Fruit fly (Drosophila melanogaster) whole organism: ENCODE results near the gene btl.
A peak's percentile ranks its signal among the peaks of the same experiment; 100 is the strongest.

ENCODE experiments used
- CG8478 ChIP-seq: fragments of >200 bp; optimal IDR thresholded peaks from 2 replicates; lab custom pipeline; 2018; ENCODE audit warnings: inconsistent platforms
- Dll ChIP-seq: fragments of >200 bp; optimal IDR thresholded peaks from 2 replicates; lab custom pipeline; 2017
- EcR ChIP-seq, 2 experiments: fragments of >200 bp; optimal IDR thresholded peaks; 2 replicates each; lab custom pipeline; 2017; ENCODE audit warnings: missing biosample characterization in 2 of 2, missing genetic modification characterization in 2 of 2, missing genetic modification reagents in 2 of 2
- pan ChIP-seq: fragments of >200 bp; optimal IDR thresholded peaks from 2 replicates; lab custom pipeline; 2017
- psq ChIP-seq: fragments of >200 bp; optimal IDR thresholded peaks from 2 replicates; lab custom pipeline; 2017
- usp ChIP-seq: fragments of >200 bp; optimal IDR thresholded peaks from 2 replicates; lab custom pipeline; 2017; ENCODE audit warnings: missing biosample characterization, missing genetic modification characterization, mixed read lengths

Gene btl

DNA sequence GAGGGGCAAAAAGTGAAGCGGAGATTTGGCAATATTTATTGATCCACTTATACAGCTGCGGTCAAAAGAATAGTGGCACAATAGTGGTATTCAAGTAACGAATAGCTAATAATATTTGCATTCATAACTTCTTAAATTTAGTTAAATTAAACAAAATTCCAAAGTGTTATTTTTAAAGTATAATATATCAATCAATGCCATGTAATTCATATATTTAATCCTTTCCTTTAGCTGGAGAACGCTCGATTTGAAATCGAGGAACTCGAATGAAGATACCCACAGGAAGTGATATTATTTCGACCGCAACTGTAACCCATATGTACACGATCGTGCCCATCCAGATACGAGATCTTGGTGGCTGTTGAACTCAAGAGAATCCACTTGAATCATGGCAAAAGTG, 3.7 kb downstream of the btl start:
- no peak for TF ChIP-seq pan (lab: Kevin White, UChicago)
- no peak for TF ChIP-seq psq
- TF ChIP-seq Dll (lab: Kevin White, UChicago): no peak
- no peak for TF ChIP-seq CG8478
- no peak for TF ChIP-seq EcR (GFP tag; optimal IDR thresholded peaks at IDR 0.05; lab: Kevin White, UChicago)
- no peak for TF ChIP-seq usp (GFP tag; lab: Kevin White, UChicago)

- TF ChIP-seq usp (GFP tag; lab: Kevin White, UChicago): no peak
- no peak for TF ChIP-seq Dll (lab: Kevin White, UChicago)
- TF ChIP-seq pan (lab: Kevin White, UChicago): no peak
- TF ChIP-seq EcR (GFP tag; optimal IDR thresholded peaks at IDR 0.05; lab: Kevin White, UChicago): no peak
- no peak for TF ChIP-seq CG8478
- TF ChIP-seq psq: no peak
Observed at dm6 chr3L:14083283-14083682, 7.7 kb downstream of the btl start, which contains the start of gene CG8100. CG8100 (plus strand) TSS chr3L:14083615.

DNA sequence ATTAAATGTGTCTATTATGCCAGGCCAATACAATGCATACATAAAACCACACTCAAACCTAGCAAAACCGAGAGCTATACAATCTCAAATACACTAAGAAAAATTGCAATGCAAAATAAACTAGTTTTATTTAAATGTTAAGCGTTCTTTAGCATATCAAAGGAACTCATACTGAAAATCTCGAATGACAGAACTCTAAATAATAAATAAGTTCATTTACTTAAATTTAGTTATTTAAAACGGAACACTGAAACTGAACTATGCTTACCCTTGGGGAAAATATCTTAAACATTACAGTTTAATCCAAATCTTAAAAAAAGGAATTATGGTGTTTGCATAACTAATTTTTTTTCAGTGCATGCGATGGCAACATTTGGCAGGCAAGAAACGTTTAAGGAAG, 10.7 kb downstream of the btl start:
- TF ChIP-seq psq: no peak
- no peak for TF ChIP-seq EcR (GFP tag; optimal IDR thresholded peaks at IDR 0.05; lab: Kevin White, UChicago)
- TF ChIP-seq CG8478: no peak
- TF ChIP-seq usp (GFP tag; lab: Kevin White, UChicago): no peak

- no peak for TF ChIP-seq usp (GFP tag; lab: Kevin White, UChicago)
- no peak for TF ChIP-seq Dll (lab: Kevin White, UChicago)
- no peak for TF ChIP-seq CG8478
- TF ChIP-seq EcR (GFP tag; optimal IDR thresholded peaks at IDR 0.05; lab: Kevin White, UChicago): no peak
- no peak for TF ChIP-seq psq
- no peak for TF ChIP-seq pan (lab: Kevin White, UChicago)
Observed at dm6 chr3L:14089010-14089409, 13.4 kb downstream of the btl start.

- TF ChIP-seq pan (lab: Kevin White, UChicago): no peak
- TF ChIP-seq EcR (GFP tag; optimal IDR thresholded peaks at IDR 0.05; lab: Kevin White, UChicago): no peak
- TF ChIP-seq usp (GFP tag; lab: Kevin White, UChicago): no peak
- no peak for TF ChIP-seq psq
- no peak for TF ChIP-seq Dll (lab: Kevin White, UChicago)
- TF ChIP-seq CG8478: no peak
Observed at dm6 chr3L:14089516-14089915, 13.9 kb downstream of the btl start.

dm6 chr3L:14097941-14098545, 22.5 kb downstream of the btl start, which contains the start of gene Fbp1:
Fbp1 (minus strand) TSS chr3L:14098053.
- TF ChIP-seq EcR (GFP tag; optimal IDR thresholded peaks at IDR 0.05; lab: Kevin White, UChicago): no peak
- no peak for TF ChIP-seq CG8478
- TF ChIP-seq usp (GFP tag; lab: Kevin White, UChicago): no peak
- no peak for TF ChIP-seq psq
- TF ChIP-seq Dll (lab: Kevin White, UChicago): no peak
- no peak for TF ChIP-seq pan (lab: Kevin White, UChicago)

- TF ChIP-seq usp (GFP tag; lab: Kevin White, UChicago) (no peak), EcR (GFP tag; optimal IDR thresholded peaks at IDR 0.05; lab: Kevin White, UChicago) (no peak), Dll (lab: Kevin White, UChicago) (no peak), pan (lab: Kevin White, UChicago) (no peak), CG8478 (no peak), psq (no peak)
Observed at dm6 chr3L:14100058-14100457, 24.5 kb downstream of the btl start.

dm6 chr3L:14101421-14102130, 26.0 kb downstream of the btl start:
- TF ChIP-seq CG8478: no peak
- TF ChIP-seq EcR (GFP tag; optimal IDR thresholded peaks at IDR 0.05; lab: Kevin White, UChicago): no peak
- no peak for TF ChIP-seq Dll (lab: Kevin White, UChicago)
- TF ChIP-seq psq: no peak
- TF ChIP-seq pan (lab: Kevin White, UChicago): no peak
- no peak for TF ChIP-seq usp (GFP tag; lab: Kevin White, UChicago)

dm6 chr3L:14104988-14105387, 29.4 kb downstream of the btl start:
- no peak for TF ChIP-seq usp (GFP tag; lab: Kevin White, UChicago)

- TF ChIP-seq pan (lab: Kevin White, UChicago) (no peak), psq (no peak), Dll (lab: Kevin White, UChicago) (no peak), EcR (GFP tag; optimal IDR thresholded peaks at IDR 0.05; lab: Kevin White, UChicago) (no peak), usp (GFP tag; lab: Kevin White, UChicago) (no peak), CG8478 (no peak)
Observed at dm6 chr3L:14108068-14108520, 32.5 kb downstream of the btl start, which contains the start of gene Sox21a. Sox21a (minus strand) TSS chr3L:14108118.

DNA sequence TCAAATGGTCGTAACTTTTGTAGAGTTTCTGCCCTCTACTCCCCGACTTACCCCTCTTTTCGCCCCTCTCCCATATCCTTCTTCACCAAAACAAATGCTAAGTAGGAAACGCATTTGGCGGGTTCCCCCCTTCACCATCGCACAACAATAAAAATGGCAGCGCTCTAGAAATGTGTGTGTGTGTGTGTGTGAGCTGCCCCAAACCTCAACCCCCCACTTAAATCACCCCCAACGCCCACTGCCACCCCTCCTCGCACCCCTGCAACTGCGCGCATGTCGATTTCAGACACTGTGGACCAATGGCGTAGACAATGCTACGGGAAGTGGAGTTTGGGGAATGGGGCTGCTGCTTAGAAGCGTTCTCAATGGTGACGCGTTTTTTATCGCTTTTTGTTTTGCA, 34.3 kb downstream of the btl start:
- no peak for TF ChIP-seq EcR (GFP tag; optimal IDR thresholded peaks at IDR 0.05; lab: Kevin White, UChicago)
- no peak for TF ChIP-seq CG8478
- TF ChIP-seq pan (lab: Kevin White, UChicago): no peak
- no peak for TF ChIP-seq psq
- TF ChIP-seq usp (GFP tag; lab: Kevin White, UChicago): no peak
- TF ChIP-seq Dll (lab: Kevin White, UChicago): no peak

DNA sequence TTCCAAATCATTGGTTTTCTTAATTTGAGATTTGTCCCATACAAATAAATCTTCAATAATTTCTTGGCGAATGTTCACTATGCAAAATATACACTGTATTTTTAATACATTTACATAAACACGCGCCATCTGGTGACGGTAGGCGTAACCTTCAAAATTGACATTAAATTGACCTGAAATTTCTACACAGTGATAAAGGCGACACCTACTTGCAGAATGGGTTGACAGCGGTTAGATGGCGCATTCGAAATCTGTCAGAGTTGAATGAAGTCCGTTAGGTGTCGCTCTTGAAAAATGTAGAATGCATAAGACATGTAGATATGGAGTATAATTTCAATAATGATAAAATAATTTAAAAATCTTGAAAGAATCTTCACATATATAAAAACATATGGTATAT, 35.8 kb downstream of the btl start:
- TF ChIP-seq CG8478 (peak; percentile 8), Dll (lab: Kevin White, UChicago) (no peak), usp (GFP tag; lab: Kevin White, UChicago) (no peak), EcR (GFP tag; optimal IDR thresholded peaks at IDR 0.05; lab: Kevin White, UChicago) (no peak), pan (lab: Kevin White, UChicago) (no peak)
